Worm (Caenorhabditis elegans): ENCODE measurements around the gene T05B4.12.

The T05B4.12 gene

DNA sequence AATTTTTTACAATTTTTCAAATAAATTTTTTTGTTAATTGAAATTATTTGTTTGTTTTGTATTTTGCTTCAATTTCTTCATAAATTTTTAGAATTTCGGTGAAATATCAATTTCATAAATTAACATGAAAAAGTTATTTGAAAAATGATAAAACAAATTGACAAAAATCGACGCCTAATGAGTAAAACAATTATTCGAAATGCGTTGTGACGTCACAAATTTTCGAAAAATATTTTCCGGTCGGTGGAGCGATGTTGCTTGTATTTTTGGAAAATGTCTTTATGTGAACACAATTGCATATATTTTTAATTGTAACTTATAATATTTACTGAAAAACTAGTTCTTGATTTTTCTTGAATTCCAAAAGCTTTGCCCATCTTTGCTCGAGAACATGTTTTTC, 45.3 kb downstream of the T05B4.12 start:
- TF ChIP-seq elt-1 (tag; optimal IDR thresholded peaks at IDR 0.05) (no peak), elt-3 (tag; optimal IDR thresholded peaks at IDR 0.05) (no peak), nhr-6 (tag; optimal IDR thresholded peaks at IDR 0.05) (no peak), sem-4 (tag; optimal IDR thresholded peaks at IDR 0.05) (no peak), nhr-11 (tag; optimal IDR thresholded peaks at IDR 0.05) (no peak), fos-1 (tag; optimal IDR thresholded peaks at IDR 0.05) (no peak), sma-3 (GFP tag; optimal IDR thresholded peaks at IDR 0.05) (no peak), F13H6.1 (tag; optimal IDR thresholded peaks at IDR 0.05) (no peak), crh-2 (tag; optimal IDR thresholded peaks at IDR 0.05) (no peak), gmeb-1 (tag; optimal IDR thresholded peaks at IDR 0.05) (no peak), aly-2 (tag; optimal IDR thresholded peaks at IDR 0.05) (no peak), lin-13 (GFP tag; optimal IDR thresholded peaks at IDR 0.05) (no peak), ztf-4 (tag; optimal IDR thresholded peaks at IDR 0.05) (no peak), nhr-237 (tag; optimal IDR thresholded peaks at IDR 0.05) (no peak), ZK546.5 (tag; optimal IDR thresholded peaks at IDR 0.05) (no peak), blmp-1 (tag; optimal IDR thresholded peaks at IDR 0.05; ENCODE audit: insufficient read depth) (no peak), nhr-21 (tag; optimal IDR thresholded peaks at IDR 0.05) (no peak), mdl-1 (tag; optimal IDR thresholded peaks at IDR 0.05) (no peak), ztf-1 (GFP tag; conservative IDR thresholded peaks at IDR 0.05) (no peak)

DNA sequence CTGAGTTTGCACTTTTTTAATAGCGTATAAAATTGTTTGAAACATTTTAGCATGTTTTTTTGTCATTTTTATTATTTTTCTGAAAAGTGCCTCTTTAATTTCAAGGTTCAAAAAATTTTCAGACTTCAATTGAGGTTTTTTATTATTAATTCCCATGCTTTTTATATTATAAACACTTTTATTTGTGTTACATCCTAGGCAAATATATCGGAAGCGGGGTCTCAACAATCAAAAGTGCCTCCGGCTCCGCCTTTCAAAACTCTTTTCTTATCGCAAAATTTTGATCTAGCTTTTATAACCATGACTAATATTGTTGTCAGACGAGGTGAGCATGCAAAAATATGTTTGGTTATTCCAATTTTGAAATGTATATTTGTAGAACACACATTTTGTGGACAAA, 52.4 kb downstream of the T05B4.12 start, which contains the start of gene otpl-2:
TSS of gene otpl-2 (plus strand) at position 301 of the 400 bp plus-strand sequence.
- no peak for TF ChIP-seq C34F6.9 (tag; optimal IDR thresholded peaks at IDR 0.05)
- no peak for TF ChIP-seq nhr-25 (tag; optimal IDR thresholded peaks at IDR 0.05)
- TF ChIP-seq nhr-11 (tag; optimal IDR thresholded peaks at IDR 0.05) = no peak
- no peak for TF ChIP-seq lin-39 (tag; optimal IDR thresholded peaks at IDR 0.05)
- no peak for TF ChIP-seq F13H6.1 (tag; optimal IDR thresholded peaks at IDR 0.05)
- TF ChIP-seq unc-62 (GFP tag; optimal IDR thresholded peaks at IDR 0.05) = no peak
- TF ChIP-seq blmp-1 (tag; optimal IDR thresholded peaks at IDR 0.05; ENCODE audit: insufficient read depth) = no peak
- TF ChIP-seq nhr-21 (tag; optimal IDR thresholded peaks at IDR 0.05) = no peak
- no peak for TF ChIP-seq peb-1 (tag; optimal IDR thresholded peaks at IDR 0.05)
